Worm (Caenorhabditis elegans) whole organism, mixed stage, embryonic: ENCODE measurements around the gene T01B7.9.

Experiments
- elt-1 ChIP-seq: sonication (generic microtip); optimal IDR thresholded peaks from 2 replicates; lab custom pipeline; 2017; ENCODE audit warnings: missing genetic modification characterization, mild to moderate bottlenecking, missing compliant biosample characterization, antibody characterized with exemption, moderate library complexity, borderline replicate concordance; ENCODE audit not compliant: insufficient read depth
- hlh-1 ChIP-seq: fragments of 150-350 bp; optimal IDR thresholded peaks from 2 replicates; lab custom pipeline; 2014; ENCODE audit warnings: missing biosample characterization, missing genetic modification reagents, missing genetic modification characterization
- mab-5 ChIP-seq: fragments of 150-350 bp; optimal IDR thresholded peaks from 2 replicates; lab custom pipeline; 2014; ENCODE audit warnings: missing biosample characterization, missing genetic modification characterization
- mep-1 ChIP-seq: fragments of 150-350 bp; optimal IDR thresholded peaks from 2 replicates; lab custom pipeline; 2017; ENCODE audit warnings: missing biosample characterization, missing genetic modification reagents, missing genetic modification characterization, inconsistent platforms
- nhr-12 ChIP-seq: fragments of 150-350 bp; optimal IDR thresholded peaks from 2 replicates; lab custom pipeline; 2014; ENCODE audit warnings: missing biosample characterization, missing genetic modification characterization
- pha-4 ChIP-seq: fragments of 150-350 bp; optimal IDR thresholded peaks from 2 replicates; lab custom pipeline; 2018; ENCODE audit warnings: missing biosample characterization, missing genetic modification reagents, missing genetic modification characterization
- snpc-4 ChIP-seq: fragments of 150-350 bp; optimal IDR thresholded peaks from 2 replicates; lab custom pipeline; 2014; ENCODE audit warnings: missing biosample characterization, missing genetic modification characterization
- unc-39 ChIP-seq: fragments of 150-350 bp; optimal IDR thresholded peaks from 2 replicates; lab custom pipeline; 2014; ENCODE audit warnings: missing biosample characterization, missing genetic modification characterization

- TF ChIP-seq pha-4 (tag; lab: Kevin White, UChicago) = peak; percentile 96
- no peak for TF ChIP-seq nhr-12 (tag; lab: Kevin White, UChicago)
- no peak for TF ChIP-seq unc-39
- no peak for TF ChIP-seq elt-1 (tag; lab: Kevin White, UChicago)
- TF ChIP-seq snpc-4 (tag; lab: Kevin White, UChicago) = no peak
- TF ChIP-seq mep-1 = no peak
- no peak for TF ChIP-seq hlh-1 (tag; lab: Kevin White, UChicago)
- TF ChIP-seq mab-5 (tag; lab: Kevin White, UChicago) = no peak
These were observed 5.2 kb upstream of the T01B7.9 start for ce11 chrII:8731736-8732229.
